Worm (Caenorhabditis elegans) whole organism, L3 larva: ENCODE measurements around the gene ruvb-2.

ENCODE experiments used
- ZK546.5 ChIP-seq: sonication (generic microtip); optimal IDR thresholded peaks from 2 replicates; lab custom pipeline; 2017; ENCODE audit warnings: missing biosample characterization, missing genetic modification characterization
- aly-2 ChIP-seq: fragments of 150-350 bp; optimal IDR thresholded peaks from 2 replicates; lab custom pipeline; 2014; ENCODE audit warnings: missing biosample characterization, missing genetic modification characterization
- ama-1 ChIP-seq: fragments of 150-350 bp; optimal IDR thresholded peaks from 2 replicates; lab custom pipeline; 2018
- ceh-16 ChIP-seq: sonication (generic microtip); optimal IDR thresholded peaks from 2 replicates; lab custom pipeline; 2017; ENCODE audit warnings: missing biosample characterization, missing genetic modification characterization
- ceh-28 ChIP-seq: fragments of 150-350 bp; optimal IDR thresholded peaks from 2 replicates; lab custom pipeline; 2014; ENCODE audit warnings: missing biosample characterization, missing genetic modification reagents, missing genetic modification characterization
- ceh-82 ChIP-seq: fragments of 150-350 bp; optimal IDR thresholded peaks from 2 replicates; lab custom pipeline; 2014; ENCODE audit warnings: missing biosample characterization, missing genetic modification characterization
- ceh-9 ChIP-seq: sonication (generic microtip); optimal IDR thresholded peaks from 2 replicates; lab custom pipeline; 2018; ENCODE audit warnings: missing biosample characterization, missing genetic modification characterization
- daf-12 ChIP-seq: fragments of 150-350 bp; optimal IDR thresholded peaks from 2 replicates; lab custom pipeline; 2014; ENCODE audit warnings: missing biosample characterization, missing genetic modification reagents, missing genetic modification characterization
- egl-27 ChIP-seq: sonication (generic microtip); optimal IDR thresholded peaks from 4 replicates; lab custom pipeline; 2017; ENCODE audit warnings: missing biosample characterization, missing genetic modification reagents, missing genetic modification characterization
- elt-2 ChIP-seq: sonication (generic microtip); optimal IDR thresholded peaks from 2 replicates; lab custom pipeline; 2016; ENCODE audit warnings: missing genetic modification reagents, mild to moderate bottlenecking, missing genetic modification characterization, missing compliant biosample characterization
- elt-3 ChIP-seq, 3 experiments: fragments of 150-350 bp in 1 of 3; sonication (generic microtip) in 2 of 3; optimal IDR thresholded peaks; 2 replicates in 2 of 3; 4 replicates in 1 of 3; lab custom pipeline; 2014 to 2017; ENCODE audit warnings: missing biosample characterization in 3 of 3, missing genetic modification characterization in 3 of 3
- eor-1 ChIP-seq, 2 experiments: fragments of 150-350 bp; optimal IDR thresholded peaks; 2 replicates each; lab custom pipeline; 2014 to 2018; ENCODE audit warnings: missing biosample characterization in 2 of 2, missing genetic modification characterization in 2 of 2
- fkh-10 ChIP-seq: sonication (generic microtip); optimal IDR thresholded peaks from 2 replicates; lab custom pipeline; 2017; ENCODE audit warnings: missing biosample characterization, missing genetic modification reagents, missing genetic modification characterization
- fkh-2 ChIP-seq: fragments of 150-350 bp; optimal IDR thresholded peaks from 2 replicates; lab custom pipeline; 2014; ENCODE audit warnings: missing biosample characterization, missing genetic modification reagents, missing genetic modification characterization
- fos-1 ChIP-seq: fragments of 150-350 bp; optimal IDR thresholded peaks from 2 replicates; lab custom pipeline; 2014; ENCODE audit warnings: missing biosample characterization, missing genetic modification characterization
- jun-1 ChIP-seq: fragments of 150-350 bp; optimal IDR thresholded peaks from 2 replicates; lab custom pipeline; 2014; ENCODE audit warnings: missing biosample characterization, missing genetic modification reagents, missing genetic modification characterization
- lin-15B ChIP-seq: fragments of 150-350 bp; optimal IDR thresholded peaks from 2 replicates; lab custom pipeline; 2014; ENCODE audit warnings: missing biosample characterization, missing genetic modification characterization
- lin-39 ChIP-seq: fragments of 150-350 bp; optimal IDR thresholded peaks from 2 replicates; lab custom pipeline; 2018; ENCODE audit warnings: missing biosample characterization, missing genetic modification reagents, missing genetic modification characterization
- lsy-12 ChIP-seq: sonication (generic microtip); optimal IDR thresholded peaks from 2 replicates; lab custom pipeline; 2016; ENCODE audit warnings: mild to moderate bottlenecking, missing genetic modification characterization, missing compliant biosample characterization
- mdl-1 ChIP-seq: fragments of 150-350 bp; optimal IDR thresholded peaks from 2 replicates; lab custom pipeline; 2014; ENCODE audit warnings: missing biosample characterization, missing genetic modification characterization
- mml-1 ChIP-seq: fragments of 150-350 bp; sonication (generic microtip); optimal IDR thresholded peaks from 3 replicates; lab custom pipeline; 2014; ENCODE audit warnings: missing biosample characterization, missing genetic modification characterization
- nfya-1 ChIP-seq: sonication (generic microtip); optimal IDR thresholded peaks from 2 replicates; lab custom pipeline; 2017; ENCODE audit warnings: missing genetic modification characterization, mild to moderate bottlenecking, missing compliant biosample characterization, antibody characterized with exemption, moderate library complexity; ENCODE audit not compliant: insufficient read depth
- nhr-11 ChIP-seq: fragments of 150-350 bp; optimal IDR thresholded peaks from 2 replicates; lab custom pipeline; 2014; ENCODE audit warnings: missing biosample characterization, missing genetic modification characterization
- nhr-12 ChIP-seq: fragments of 150-350 bp; optimal IDR thresholded peaks from 2 replicates; lab custom pipeline; 2014; ENCODE audit warnings: missing biosample characterization, missing genetic modification characterization
- nhr-237 ChIP-seq: fragments of 150-350 bp; optimal IDR thresholded peaks from 2 replicates; lab custom pipeline; 2014; ENCODE audit warnings: missing biosample characterization, missing genetic modification characterization
- nhr-28 ChIP-seq: fragments of 150-350 bp; optimal IDR thresholded peaks from 2 replicates; lab custom pipeline; 2014; ENCODE audit warnings: missing biosample characterization, missing genetic modification characterization
- nhr-67 ChIP-seq: fragments of 150-350 bp; optimal IDR thresholded peaks from 2 replicates; lab custom pipeline; 2014; ENCODE audit warnings: missing biosample characterization, missing genetic modification characterization
- nhr-76 ChIP-seq: fragments of 150-350 bp; sonication (generic microtip); optimal IDR thresholded peaks from 5 replicates; lab custom pipeline; 2014; ENCODE audit warnings: missing biosample characterization, missing genetic modification characterization
- pha-4 ChIP-seq: fragments of 150-350 bp; optimal IDR thresholded peaks from 2 replicates; lab custom pipeline; 2014; ENCODE audit warnings: missing biosample characterization, missing genetic modification reagents, missing genetic modification characterization
- pqm-1 ChIP-seq: fragments of 150-350 bp; optimal IDR thresholded peaks from 2 replicates; lab custom pipeline; 2017; ENCODE audit warnings: missing biosample characterization, missing genetic modification characterization, inconsistent platforms
- sea-2 ChIP-seq: fragments of 150-350 bp; sonication (generic microtip); optimal IDR thresholded peaks from 4 replicates; lab custom pipeline; 2014; ENCODE audit warnings: missing biosample characterization, missing genetic modification reagents, missing genetic modification characterization
- skn-1 ChIP-seq: fragments of 150-350 bp; optimal IDR thresholded peaks from 2 replicates; lab custom pipeline; 2014; ENCODE audit warnings: missing biosample characterization, missing genetic modification characterization
- snpc-4 ChIP-seq: fragments of 150-350 bp; optimal IDR thresholded peaks from 2 replicates; lab custom pipeline; 2014; ENCODE audit warnings: missing biosample characterization, missing genetic modification characterization
- unc-39 ChIP-seq: sonication (generic microtip); optimal IDR thresholded peaks from 4 replicates; lab custom pipeline; 2017; ENCODE audit warnings: missing biosample characterization, missing genetic modification characterization
- unc-62 ChIP-seq: fragments of 150-350 bp; sonication (generic microtip); optimal IDR thresholded peaks from 4 replicates; lab custom pipeline; 2014; ENCODE audit warnings: missing biosample characterization, missing genetic modification reagents, missing genetic modification characterization
- ztf-11 ChIP-seq: fragments of 150-350 bp; optimal IDR thresholded peaks from 2 replicates; lab custom pipeline; 2014; ENCODE audit warnings: missing biosample characterization, missing genetic modification characterization
- ztf-4 ChIP-seq: fragments of 150-350 bp; optimal IDR thresholded peaks from 2 replicates; lab custom pipeline; 2014; ENCODE audit warnings: missing biosample characterization, missing genetic modification characterization

Gene ruvb-2

DNA sequence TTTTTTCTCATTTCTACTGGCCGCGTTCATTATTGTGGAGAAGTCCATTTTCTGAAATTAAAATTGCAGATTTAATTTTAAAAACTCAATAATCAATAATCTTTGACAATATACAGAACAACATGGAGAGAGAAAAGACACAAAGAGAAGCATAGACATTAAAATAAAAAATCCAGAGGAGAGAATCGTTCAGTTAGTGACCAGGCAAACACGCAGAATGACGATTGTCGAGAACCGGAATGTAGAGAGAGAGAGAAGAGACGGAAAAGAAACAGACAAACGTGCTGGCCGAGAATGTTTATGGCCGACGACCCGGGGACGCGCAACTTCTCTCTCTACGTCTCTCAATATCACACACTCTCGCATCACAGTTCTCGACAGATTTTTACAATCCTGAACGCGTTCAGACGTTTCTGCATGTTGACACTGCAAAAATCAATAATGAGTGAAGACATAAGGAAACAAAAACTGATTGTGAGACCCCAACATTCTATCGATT lies 31.6 kb downstream of the ruvb-2 start, which contains the start of the genes T05A12.3 and T05A12.4 (continued):
- TF ChIP-seq sea-2 (no peak), ztf-4 (no peak), ztf-11 (tag; lab: Kevin White, UChicago) (no peak), ceh-28 (tag; lab: Kevin White, UChicago) (peak; percentile 10), eor-1 (tag; optimal IDR thresholded peaks at IDR 0.05; lab: Kevin White, UChicago) (no peak), nhr-237 (tag; lab: Kevin White, UChicago) (no peak), ceh-16 (no peak), ceh-82 (no peak), pha-4 (tag; lab: Kevin White, UChicago) (no peak), unc-62 (GFP tag; lab: Kevin White, UChicago) (no peak), fkh-10 (no peak), nhr-67 (tag; lab: Kevin White, UChicago) (no peak), ceh-9 (tag; lab: Kevin White, UChicago) (no peak), skn-1 (tag; lab: Kevin White, UChicago) (no peak), ZK546.5 (tag; lab: Kevin White, UChicago) (no peak), unc-39 (tag; lab: Kevin White, UChicago) (no peak), nfya-1 (peak; percentile 58), ama-1 (lab: Kevin White, UChicago) (no peak), mml-1 (tag; lab: Kevin White, UChicago) (no peak), elt-3 (tag; optimal IDR thresholded peaks at IDR 0.05; lab: Kevin White, UChicago) (no peak), fkh-2 (tag; lab: Kevin White, UChicago) (no peak), nhr-76 (tag; lab: Kevin White, UChicago) (no peak), aly-2 (tag; lab: Kevin White, UChicago) (no peak), elt-2 (tag; lab: Kevin White, UChicago) (peak; percentile 30), nhr-28 (tag; lab: Kevin White, UChicago) (no peak), nhr-11 (tag; lab: Kevin White, UChicago) (no peak), pqm-1 (tag; lab: Kevin White, UChicago) (no peak), lsy-12 (tag; lab: Kevin White, UChicago) (no peak), snpc-4 (tag; lab: Kevin White, UChicago) (peak; percentile 63)

DNA sequence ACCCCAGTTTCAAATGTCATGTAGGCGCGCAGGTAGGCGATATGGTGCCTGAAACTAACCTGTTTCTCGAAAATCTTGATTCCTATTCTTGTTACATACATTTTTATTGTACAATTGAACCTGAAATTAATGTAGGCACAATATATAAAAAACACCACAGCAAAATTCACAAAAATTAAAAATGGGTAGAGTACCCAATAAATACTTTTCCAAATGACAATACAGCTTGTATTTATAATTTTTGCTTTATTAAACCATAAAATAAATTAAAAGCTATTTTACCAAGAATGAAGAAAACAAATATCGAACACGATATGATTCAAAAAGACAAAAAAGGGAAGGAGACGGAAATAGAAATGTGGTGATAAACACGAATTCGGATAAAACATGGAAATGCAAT lies 35.9 kb downstream of the ruvb-2 start, which contains the start of gene tre-2:
Gene tre-2 (minus strand): TSS at position 101 of the 400 bp plus-strand sequence.
- no peak for TF ChIP-seq ceh-28 (tag; lab: Kevin White, UChicago)
- no peak for TF ChIP-seq daf-12

DNA sequence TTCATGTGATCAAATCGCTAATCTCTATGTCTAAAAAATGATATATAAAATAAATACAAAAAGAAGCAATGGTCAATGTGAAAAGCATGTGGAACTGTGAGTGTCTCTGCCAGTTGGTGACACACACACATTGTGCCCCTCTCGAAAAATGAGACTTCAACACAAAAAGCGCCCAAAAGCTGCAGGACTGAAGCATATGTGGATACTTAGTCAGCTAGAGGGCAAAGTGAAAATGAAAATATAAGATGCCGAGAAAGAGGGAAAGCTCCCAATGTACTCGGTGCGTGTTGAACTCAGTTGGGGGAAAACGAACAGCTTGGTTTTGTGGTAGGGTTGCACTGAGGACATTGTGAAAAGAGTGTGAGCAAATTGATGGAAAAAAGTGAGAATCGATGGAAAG lies 38.0 kb downstream of the ruvb-2 start:
- TF ChIP-seq lin-39 (tag; lab: Kevin White, UChicago): peak; percentile 65
- peak; percentile 31 for TF ChIP-seq nhr-11 (tag; lab: Kevin White, UChicago)
- peak; percentile 32 for TF ChIP-seq mdl-1
- no peak for TF ChIP-seq jun-1 (tag; lab: Kevin White, UChicago)
- TF ChIP-seq ceh-28 (tag; lab: Kevin White, UChicago): peak; percentile 39
- TF ChIP-seq fkh-10: peak; percentile 8
- peak; percentile 27 for TF ChIP-seq lin-15B
- no peak for TF ChIP-seq unc-62 (GFP tag; lab: Kevin White, UChicago)
- TF ChIP-seq fkh-2 (tag; lab: Kevin White, UChicago): peak; percentile 26
- peak; percentile 62 for TF ChIP-seq mml-1 (tag; lab: Kevin White, UChicago)
- TF ChIP-seq pha-4 (tag; lab: Kevin White, UChicago): peak; percentile 87
- no peak for TF ChIP-seq eor-1 (tag; optimal IDR thresholded peaks at IDR 0.05; lab: Kevin White, UChicago)
- TF ChIP-seq nfya-1: peak; percentile 82

DNA sequence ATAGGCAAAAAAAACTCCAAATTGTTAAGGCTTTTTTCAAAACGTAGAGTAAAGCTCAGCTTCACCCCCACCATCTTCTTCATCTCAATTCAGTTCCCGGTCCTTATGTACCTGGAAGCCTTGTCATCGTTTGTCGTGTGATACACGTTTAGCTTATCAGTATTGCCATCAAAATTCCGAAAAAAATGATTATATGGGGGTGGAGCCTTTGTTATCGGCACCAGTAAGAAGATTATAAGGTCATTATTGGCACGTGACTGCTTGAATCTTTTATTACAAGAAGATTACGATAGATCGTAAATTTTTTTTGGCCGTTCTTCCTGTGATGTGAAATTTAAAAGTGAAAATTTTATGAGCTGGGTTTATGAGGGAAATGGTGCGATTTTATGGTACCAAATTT lies 38.8 kb downstream of the ruvb-2 start:
- TF ChIP-seq jun-1 (tag; lab: Kevin White, UChicago) (peak; percentile 53), ama-1 (lab: Kevin White, UChicago) (no peak), pqm-1 (tag; lab: Kevin White, UChicago) (peak; percentile 97), nhr-67 (tag; lab: Kevin White, UChicago) (no peak), nhr-12 (tag; lab: Kevin White, UChicago) (no peak), fos-1 (no peak), pha-4 (tag; lab: Kevin White, UChicago) (peak; percentile 4), daf-12 (no peak), sea-2 (no peak), egl-27 (tag; lab: Kevin White, UChicago) (no peak), elt-2 (tag; lab: Kevin White, UChicago) (peak; percentile 98), mml-1 (tag; lab: Kevin White, UChicago) (no peak)
- TF ChIP-seq, all 47 proteins: peak for 4
